Fruit fly (Drosophila melanogaster): ENCODE results near the gene Hcf.
A peak's percentile ranks its signal among the peaks of the same experiment; 100 is the strongest.

Hcf gene

dm6 chr4:416288-416687, 56.5 kb downstream of the Hcf start (continued):
- TF ChIP-seq dm (GFP tag; optimal IDR thresholded peaks at IDR 0.05) = no peak
- TF ChIP-seq CG6689 (GFP tag; IDR thresholded peaks at IDR 0.05) = no peak
- TF ChIP-seq nerfin-2 (GFP tag; IDR thresholded peaks at IDR 0.05; ENCODE audit: partially characterized antibody) = no peak
- no peak for TF ChIP-seq CG15514 (GFP tag; optimal IDR thresholded peaks at IDR 0.05)
- TF ChIP-seq sens-2 (GFP tag; IDR thresholded peaks at IDR 0.05) = no peak
- no peak for TF ChIP-seq pzg (GFP tag; optimal IDR thresholded peaks at IDR 0.05)
- no peak for TF ChIP-seq ci (GFP tag; IDR thresholded peaks at IDR 0.05)
- no peak for TF ChIP-seq CG6175 (GFP tag; IDR thresholded peaks at IDR 0.05)
- TF ChIP-seq CG2889 (GFP tag; IDR thresholded peaks at IDR 0.05) = no peak
- TF ChIP-seq dmrt11E (tag; optimal IDR thresholded peaks at IDR 0.05) = no peak
- no peak for TF ChIP-seq Atf-2 (GFP tag; optimal IDR thresholded peaks at IDR 0.05)
- TF ChIP-seq wek (GFP tag; optimal IDR thresholded peaks at IDR 0.05) = no peak
- no peak for TF ChIP-seq sna (GFP tag; IDR thresholded peaks at IDR 0.05; ENCODE audit: partially characterized antibody)
- TF ChIP-seq CG1233 (GFP tag; optimal IDR thresholded peaks at IDR 0.05) = no peak
- no peak for TF ChIP-seq CG12942 (GFP tag; optimal IDR thresholded peaks at IDR 0.05)
- TF ChIP-seq PHDP (tag; optimal IDR thresholded peaks at IDR 0.05) = no peak
- no peak for TF ChIP-seq lbe (GFP tag; optimal IDR thresholded peaks at IDR 0.05)
- TF ChIP-seq dysf (GFP tag; IDR thresholded peaks at IDR 0.05) = no peak
- TF ChIP-seq CG31365 (tag; optimal IDR thresholded peaks at IDR 0.05) = no peak
- no peak for TF ChIP-seq CG2678 (tag; optimal IDR thresholded peaks at IDR 0.05)
- peak; percentile 45 for TF ChIP-seq Hmr (GFP tag; optimal IDR thresholded peaks at IDR 0.05)
- no peak for TF ChIP-seq hb (GFP tag; IDR thresholded peaks at IDR 0.05; ENCODE audit: partially characterized antibody)
- no peak for TF ChIP-seq fd102C (GFP tag; optimal IDR thresholded peaks at IDR 0.05)
- no peak for TF ChIP-seq HLH4C (GFP tag; IDR thresholded peaks at IDR 0.05; ENCODE audit: partially characterized antibody)
- TF ChIP-seq phol (tag; optimal IDR thresholded peaks at IDR 0.05) = no peak
- no peak for TF ChIP-seq Oli (tag; optimal IDR thresholded peaks at IDR 0.05)
- TF ChIP-seq CG12155 (GFP tag; optimal IDR thresholded peaks at IDR 0.05) = no peak
- no peak for TF ChIP-seq inv (GFP tag; IDR thresholded peaks at IDR 0.05; ENCODE audit: partially characterized antibody)
- no peak for TF ChIP-seq CG18619 (GFP tag; optimal IDR thresholded peaks at IDR 0.05)
- no peak for TF ChIP-seq CG8388 (GFP tag; optimal IDR thresholded peaks at IDR 0.05)
- no peak for TF ChIP-seq H2.0 (GFP tag; IDR thresholded peaks at IDR 0.05)

- TF ChIP-seq cg (GFP tag; optimal IDR thresholded peaks at IDR 0.05) (peak; percentile 1), CG4854 (GFP tag; optimal IDR thresholded peaks at IDR 0.05) (no peak), gro (GFP tag; optimal IDR thresholded peaks at IDR 0.05) (no peak), Nf-YC (tag; optimal IDR thresholded peaks at IDR 0.05) (peak; percentile 90), Nf-YB (GFP tag; optimal IDR thresholded peaks at IDR 0.05) (peak; percentile 89), Jarid2 (GFP tag; optimal IDR thresholded peaks at IDR 0.05) (peak; percentile 25), CG5180 (GFP tag; optimal IDR thresholded peaks at IDR 0.05) (no peak), Fer1 (GFP tag; optimal IDR thresholded peaks at IDR 0.05) (no peak), pros (GFP tag; optimal IDR thresholded peaks at IDR 0.05) (peak; percentile 28)
Observed at dm6 chr4:418701-419100, 59.0 kb downstream of the Hcf start.
